Worm (Caenorhabditis elegans) whole organism, L3 larva: ENCODE measurements around the gene nspd-5.

Experiments used
- aly-2 ChIP-seq: fragments of 150-350 bp; optimal IDR thresholded peaks from 2 replicates; lab custom pipeline; 2014; ENCODE audit warnings: missing biosample characterization, missing genetic modification characterization
- ceh-28 ChIP-seq: fragments of 150-350 bp; optimal IDR thresholded peaks from 2 replicates; lab custom pipeline; 2014; ENCODE audit warnings: missing biosample characterization, missing genetic modification reagents, missing genetic modification characterization
- ceh-82 ChIP-seq: fragments of 150-350 bp; optimal IDR thresholded peaks from 2 replicates; lab custom pipeline; 2014; ENCODE audit warnings: missing biosample characterization, missing genetic modification characterization
- egl-27 ChIP-seq: sonication (generic microtip); optimal IDR thresholded peaks from 4 replicates; lab custom pipeline; 2017; ENCODE audit warnings: missing biosample characterization, missing genetic modification reagents, missing genetic modification characterization
- elt-2 ChIP-seq: sonication (generic microtip); optimal IDR thresholded peaks from 2 replicates; lab custom pipeline; 2016; ENCODE audit warnings: missing genetic modification reagents, mild to moderate bottlenecking, missing genetic modification characterization, missing compliant biosample characterization
- elt-3 ChIP-seq, 3 experiments: fragments of 150-350 bp in 1 of 3; sonication (generic microtip) in 2 of 3; optimal IDR thresholded peaks; 2 replicates in 2 of 3; 4 replicates in 1 of 3; lab custom pipeline; 2014 to 2017; ENCODE audit warnings: missing biosample characterization in 3 of 3, missing genetic modification characterization in 3 of 3
- jun-1 ChIP-seq: fragments of 150-350 bp; optimal IDR thresholded peaks from 2 replicates; lab custom pipeline; 2014; ENCODE audit warnings: missing biosample characterization, missing genetic modification reagents, missing genetic modification characterization
- mdl-1 ChIP-seq: fragments of 150-350 bp; optimal IDR thresholded peaks from 2 replicates; lab custom pipeline; 2014; ENCODE audit warnings: missing biosample characterization, missing genetic modification characterization
- nfya-1 ChIP-seq: sonication (generic microtip); optimal IDR thresholded peaks from 2 replicates; lab custom pipeline; 2017; ENCODE audit warnings: missing genetic modification characterization, mild to moderate bottlenecking, missing compliant biosample characterization, antibody characterized with exemption, moderate library complexity; ENCODE audit not compliant: insufficient read depth
- nhr-67 ChIP-seq: fragments of 150-350 bp; optimal IDR thresholded peaks from 2 replicates; lab custom pipeline; 2014; ENCODE audit warnings: missing biosample characterization, missing genetic modification characterization
- nhr-76 ChIP-seq: fragments of 150-350 bp; sonication (generic microtip); optimal IDR thresholded peaks from 5 replicates; lab custom pipeline; 2014; ENCODE audit warnings: missing biosample characterization, missing genetic modification characterization
- unc-39 ChIP-seq: sonication (generic microtip); optimal IDR thresholded peaks from 4 replicates; lab custom pipeline; 2017; ENCODE audit warnings: missing biosample characterization, missing genetic modification characterization

- no peak for TF ChIP-seq mdl-1
- TF ChIP-seq ceh-28: no peak
- no peak for TF ChIP-seq egl-27 (tag; lab: Kevin White, UChicago)
- TF ChIP-seq aly-2 (tag; lab: Kevin White, UChicago): no peak
- no peak for TF ChIP-seq jun-1 (tag; lab: Kevin White, UChicago)
- TF ChIP-seq elt-2 (tag; lab: Kevin White, UChicago): no peak
- TF ChIP-seq nhr-67 (tag; lab: Kevin White, UChicago): no peak
- TF ChIP-seq unc-39 (tag; lab: Kevin White, UChicago): no peak
- TF ChIP-seq nfya-1: no peak
- TF ChIP-seq nhr-76 (tag; lab: Kevin White, UChicago): no peak
- no peak for TF ChIP-seq elt-3 (tag; optimal IDR thresholded peaks at IDR 0.05; lab: Kevin White, UChicago)
- TF ChIP-seq ceh-82 (tag; lab: Kevin White, UChicago): no peak
Measured at ce11 chrII:4869793-4870343, 9.7 kb upstream of the nspd-5 start.
